Fruit fly (Drosophila melanogaster) whole organism, embryonic: Measurements from ENCODE around the gene Muted.

Experiments used
- Adf1 ChIP-seq: fragments of 200-800 bp; sonication (Bioruptor generic); IDR thresholded peaks from 2 replicates; pipeline ENCODE4 v1.3.6; 2022; ENCODE audit warnings: missing biosample characterization, missing genetic modification characterization
- Bdp1 ChIP-seq: fragments of 200-800 bp; sonication (Bioruptor generic); optimal IDR thresholded peaks from 3 replicates; lab custom pipeline; 2016; ENCODE audit warnings: missing biosample characterization, missing genetic modification characterization
- Bteb2 ChIP-seq: fragments of 200-800 bp; sonication (Bioruptor generic); optimal IDR thresholded peaks from 2 replicates; lab custom pipeline; 2016; ENCODE audit warnings: missing biosample characterization, missing genetic modification characterization
- CG12659 ChIP-seq: fragments of 200-800 bp; sonication (Bioruptor generic); optimal IDR thresholded peaks from 3 replicates; lab custom pipeline; 2017; ENCODE audit warnings: mild to moderate bottlenecking, missing biosample characterization, missing genetic modification reagents, missing genetic modification characterization
- CG13624 ChIP-seq: fragments of 200-800 bp; sonication (Bioruptor generic); optimal IDR thresholded peaks from 2 replicates; lab custom pipeline; 2016; ENCODE audit warnings: missing biosample characterization, missing genetic modification characterization
- CG13775 ChIP-seq: fragments of 200-800 bp; sonication (Bioruptor generic); optimal IDR thresholded peaks from 3 replicates; lab custom pipeline; 2017; ENCODE audit warnings: missing biosample characterization, mild to moderate bottlenecking, missing genetic modification characterization
- CG14710 ChIP-seq: fragments of 200-800 bp; sonication (Bioruptor generic); optimal IDR thresholded peaks from 3 replicates; lab custom pipeline; 2019; ENCODE audit warnings: missing biosample characterization, mild to moderate bottlenecking, missing genetic modification characterization, moderate library complexity
- CG16813 ChIP-seq: fragments of 200-800 bp; sonication (Bioruptor generic); IDR thresholded peaks from 3 replicates; pipeline ENCODE4 v1.3.6; 2022; ENCODE audit warnings: missing biosample characterization, missing genetic modification characterization; ENCODE audit not compliant: partially characterized antibody
- CG17361 ChIP-seq: fragments of 200-800 bp; sonication (Bioruptor generic); IDR thresholded peaks from 3 replicates; pipeline ENCODE4 v1.3.6; 2022; ENCODE audit warnings: missing biosample characterization, missing genetic modification characterization
- CG2199 ChIP-seq: fragments of 200-800 bp; sonication (Bioruptor generic); IDR thresholded peaks from 3 replicates; pipeline ENCODE4 v1.3.6; 2022; ENCODE audit warnings: missing biosample characterization, missing genetic modification characterization
- CG31388 ChIP-seq: fragments of 200-800 bp; sonication (Bioruptor generic); optimal IDR thresholded peaks from 2 replicates; lab custom pipeline; 2016; ENCODE audit warnings: missing biosample characterization, missing genetic modification characterization
- CG3281 ChIP-seq: fragments of 200-800 bp; sonication (Bioruptor generic); optimal IDR thresholded peaks from 3 replicates; lab custom pipeline; 2017; ENCODE audit warnings: missing biosample characterization, mild to moderate bottlenecking, missing genetic modification characterization
- CG4282 ChIP-seq: fragments of 200-800 bp; sonication (Bioruptor generic); optimal IDR thresholded peaks from 2 replicates; lab custom pipeline; 2016; ENCODE audit warnings: missing biosample characterization, missing genetic modification characterization
- CG6854 ChIP-seq: fragments of 200-800 bp; sonication (Bioruptor generic); optimal IDR thresholded peaks from 3 replicates; lab custom pipeline; 2017; ENCODE audit warnings: missing biosample characterization, mild to moderate bottlenecking, missing genetic modification characterization
- CG7556 ChIP-seq: fragments of 200-800 bp; sonication (Bioruptor generic); optimal IDR thresholded peaks from 2 replicates; lab custom pipeline; 2017; ENCODE audit warnings: missing biosample characterization, mild to moderate bottlenecking, missing genetic modification characterization
- CG7745 ChIP-seq: fragments of 200-800 bp; sonication (Bioruptor generic); optimal IDR thresholded peaks from 2 replicates; lab custom pipeline; 2018; ENCODE audit warnings: missing biosample characterization, mild to moderate bottlenecking, missing genetic modification characterization, moderate library complexity
- CG9727 ChIP-seq: fragments of 200-800 bp; sonication (Bioruptor generic); optimal IDR thresholded peaks from 3 replicates; lab custom pipeline; 2017; ENCODE audit warnings: missing biosample characterization, mild to moderate bottlenecking, missing genetic modification characterization
- Drgx ChIP-seq: fragments of 200-800 bp; sonication (Bioruptor generic); IDR thresholded peaks from 2 replicates; pipeline ENCODE4 v1.3.6; 2022; ENCODE audit warnings: missing biosample characterization, missing genetic modification characterization
- Elba2 ChIP-seq: fragments of 200-800 bp; sonication (Bioruptor generic); optimal IDR thresholded peaks from 3 replicates; lab custom pipeline; 2016; ENCODE audit warnings: missing biosample characterization, missing genetic modification characterization
- Fer3 ChIP-seq: fragments of 200-800 bp; sonication (Bioruptor generic); optimal IDR thresholded peaks from 2 replicates; lab custom pipeline; 2018; ENCODE audit warnings: missing biosample characterization, mild to moderate bottlenecking, missing genetic modification characterization, moderate library complexity
- GATAe ChIP-seq: fragments of 200-800 bp; sonication (Bioruptor generic); conservative IDR thresholded peaks from 2 replicates; pipeline ENCODE4 v1.3.6; 2022; ENCODE audit warnings: missing biosample characterization, missing genetic modification characterization
- Hey ChIP-seq: fragments of 200-800 bp; sonication (Bioruptor generic); optimal IDR thresholded peaks from 3 replicates; lab custom pipeline; 2018; ENCODE audit warnings: missing biosample characterization, mild to moderate bottlenecking, missing genetic modification characterization
- MBD-R2 ChIP-seq: fragments of 200-800 bp; sonication (Bioruptor generic); IDR thresholded peaks from 2 replicates; pipeline ENCODE4 v1.3.6; 2022; ENCODE audit warnings: missing biosample characterization, missing genetic modification characterization
- Myb ChIP-seq: fragments of 200-800 bp; sonication (Bioruptor generic); optimal IDR thresholded peaks from 2 replicates; lab custom pipeline; 2016; ENCODE audit warnings: missing biosample characterization, missing genetic modification characterization
- Nf-YA ChIP-seq: fragments of 200-800 bp; sonication (Bioruptor generic); IDR thresholded peaks from 2 replicates; pipeline ENCODE4 v1.3.6; 2022; ENCODE audit warnings: missing biosample characterization, missing genetic modification characterization
- Sox102F ChIP-seq: fragments of 200-800 bp; sonication (Bioruptor generic); optimal IDR thresholded peaks from 2 replicates; lab custom pipeline; 2018; ENCODE audit warnings: missing biosample characterization, mild to moderate bottlenecking, missing genetic modification characterization, moderate library complexity
- ab ChIP-seq: fragments of 200-800 bp; sonication (Bioruptor generic); optimal IDR thresholded peaks from 2 replicates; lab custom pipeline; 2016; ENCODE audit warnings: missing biosample characterization, missing genetic modification characterization
- bsh ChIP-seq, 2 experiments: fragments of 200-800 bp; sonication (Bioruptor generic); optimal IDR thresholded peaks; 2 replicates each; lab custom pipeline; 2017 to 2018; ENCODE audit warnings: mild to moderate bottlenecking in 2 of 2, missing biosample characterization in 2 of 2, missing genetic modification characterization in 2 of 2, moderate library complexity in 1 of 2
- cato ChIP-seq: fragments of 200-800 bp; sonication (Bioruptor generic); optimal IDR thresholded peaks from 2 replicates; lab custom pipeline; 2016; ENCODE audit warnings: missing biosample characterization, missing genetic modification characterization, borderline replicate concordance
- caup ChIP-seq: fragments of 200-800 bp; sonication (Bioruptor generic); optimal IDR thresholded peaks from 3 replicates; lab custom pipeline; 2017; ENCODE audit warnings: missing biosample characterization, mild to moderate bottlenecking, missing genetic modification characterization, moderate library complexity; ENCODE audit not compliant: severe bottlenecking
- cg ChIP-seq: fragments of 200-800 bp; sonication (Bioruptor generic); optimal IDR thresholded peaks from 3 replicates; lab custom pipeline; 2019; ENCODE audit warnings: missing biosample characterization, mild to moderate bottlenecking, missing genetic modification characterization, moderate library complexity
- dimm ChIP-seq: fragments of 200-800 bp; sonication (Bioruptor generic); IDR thresholded peaks from 2 replicates; pipeline ENCODE4 v1.3.6; 2022; ENCODE audit warnings: missing biosample characterization, missing genetic modification characterization
- ewg ChIP-seq: fragments of 200-800 bp; sonication (Bioruptor generic); optimal IDR thresholded peaks from 3 replicates; lab custom pipeline; 2017; ENCODE audit warnings: mild to moderate bottlenecking, missing biosample characterization, missing genetic modification reagents, missing genetic modification characterization
- ftz-f1 ChIP-seq: fragments of 200-800 bp; sonication (Bioruptor generic); optimal IDR thresholded peaks from 2 replicates; lab custom pipeline; 2016; ENCODE audit warnings: missing biosample characterization, missing genetic modification characterization
- gcm2 ChIP-seq: fragments of 200-800 bp; sonication (Bioruptor generic); optimal IDR thresholded peaks from 2 replicates; lab custom pipeline; 2016; ENCODE audit warnings: missing biosample characterization, missing genetic modification characterization
- her ChIP-seq: fragments of 200-800 bp; sonication (Bioruptor generic); optimal IDR thresholded peaks from 2 replicates; lab custom pipeline; 2016; ENCODE audit warnings: missing biosample characterization, missing genetic modification characterization
- lilli ChIP-seq: fragments of 200-800 bp; sonication (Bioruptor generic); optimal IDR thresholded peaks from 3 replicates; lab custom pipeline; 2016; ENCODE audit warnings: missing biosample characterization, missing genetic modification characterization
- lov ChIP-seq, 2 experiments: fragments of 200-800 bp in 1 of 2; fragments of >200 bp in 1 of 2; sonication (Bioruptor generic) in 1 of 2; IDR thresholded peaks in 1 of 2; optimal IDR thresholded peaks in 1 of 2; 2 replicates in 1 of 2; 3 replicates in 1 of 2; pipeline versions ENCODE4 v1.3.6 to Lab custom; 2017 to 2022; ENCODE audit warnings: missing biosample characterization in 1 of 2, missing genetic modification characterization in 1 of 2
- mirr ChIP-seq: fragments of 200-800 bp; sonication (Bioruptor generic); optimal IDR thresholded peaks from 3 replicates; lab custom pipeline; 2018; ENCODE audit warnings: missing biosample characterization, mild to moderate bottlenecking, missing genetic modification characterization
- pho ChIP-seq: fragments of 200-800 bp; sonication (Bioruptor generic); optimal IDR thresholded peaks from 2 replicates; lab custom pipeline; 2016; ENCODE audit warnings: missing biosample characterization, missing genetic modification characterization
- repo ChIP-seq: fragments of 200-800 bp; sonication (Bioruptor generic); optimal IDR thresholded peaks from 2 replicates; lab custom pipeline; 2016; ENCODE audit warnings: missing biosample characterization, missing genetic modification characterization
- scrt ChIP-seq: fragments of 200-800 bp; sonication (Bioruptor generic); optimal IDR thresholded peaks from 2 replicates; lab custom pipeline; 2018; ENCODE audit warnings: missing biosample characterization, mild to moderate bottlenecking, missing genetic modification characterization, moderate library complexity
- sisA ChIP-seq: fragments of 200-800 bp; sonication (Bioruptor generic); IDR thresholded peaks from 2 replicates; pipeline ENCODE4 v1.3.6; 2022; ENCODE audit warnings: missing biosample characterization, missing genetic modification characterization
- tll ChIP-seq, 2 experiments: fragments of 200-800 bp in 1 of 2; fragments of >200 bp in 1 of 2; sonication (Bioruptor generic) in 1 of 2; optimal IDR thresholded peaks; 2 replicates each; lab custom pipeline; 2017 to 2019; ENCODE audit warnings: missing biosample characterization in 2 of 2, missing genetic modification characterization in 2 of 2, mild to moderate bottlenecking in 1 of 2, moderate library complexity in 1 of 2
- wek ChIP-seq: fragments of 200-800 bp; sonication (Bioruptor generic); optimal IDR thresholded peaks from 3 replicates; lab custom pipeline; 2018; ENCODE audit warnings: missing biosample characterization, mild to moderate bottlenecking, missing genetic modification characterization, moderate library complexity
- wor ChIP-seq: fragments of 200-800 bp; sonication (Bioruptor generic); IDR thresholded peaks from 2 replicates; pipeline ENCODE4 v1.3.6; 2022; ENCODE audit warnings: missing biosample characterization, missing genetic modification characterization
- z ChIP-seq: fragments of 200-800 bp; sonication (Bioruptor generic); IDR thresholded peaks from 3 replicates; pipeline ENCODE4 v1.3.6; 2022; ENCODE audit warnings: missing biosample characterization, missing genetic modification characterization
- zfh1 ChIP-seq: fragments of 200-800 bp; sonication (Bioruptor generic); IDR thresholded peaks from 3 replicates; pipeline ENCODE4 v1.3.6; 2022; ENCODE audit warnings: missing biosample characterization, missing genetic modification characterization

The Muted gene

DNA sequence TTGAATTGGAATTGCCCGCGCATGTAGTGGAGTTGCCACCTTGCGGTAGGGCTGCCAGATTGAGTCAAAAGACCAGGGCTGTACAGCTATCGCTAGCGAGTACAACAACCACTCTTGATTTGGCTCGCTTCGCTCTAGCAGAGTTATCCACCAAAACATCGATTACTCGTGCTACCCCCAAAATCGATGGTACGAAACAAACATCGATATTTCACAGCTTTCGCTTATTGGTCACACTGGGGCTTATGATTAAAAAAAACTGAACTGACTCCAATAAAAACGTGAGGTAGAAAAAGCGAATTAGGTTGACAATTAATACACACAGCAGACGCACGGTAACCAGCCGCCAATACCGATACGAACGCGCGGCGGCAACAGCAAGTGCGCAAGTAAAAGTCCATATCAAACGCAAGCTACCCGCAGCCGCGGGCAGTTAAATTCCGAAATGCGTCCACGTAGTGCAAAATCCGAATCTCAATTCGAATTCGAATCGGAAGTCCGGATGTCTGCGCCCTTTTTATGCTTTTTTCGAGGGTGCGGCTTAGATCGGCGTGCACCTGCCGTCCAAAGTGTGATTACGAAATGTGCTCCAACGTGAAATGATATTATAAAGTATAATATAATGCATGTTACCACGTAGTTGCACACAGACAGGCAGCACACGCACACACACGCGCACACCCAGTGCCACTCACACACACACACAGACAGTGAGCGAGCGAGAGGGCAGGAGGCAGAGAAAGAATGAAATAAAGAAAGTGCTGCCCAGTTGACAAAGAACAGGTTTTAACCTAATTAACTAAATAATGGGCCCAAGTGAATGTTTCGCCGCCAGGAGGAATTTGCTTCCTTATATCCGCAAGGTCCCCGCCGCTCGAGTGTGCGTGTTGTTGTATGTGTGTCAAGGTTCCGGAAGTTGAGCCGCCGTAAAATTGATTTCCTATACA lies 5.7 kb upstream of the Muted start, which contains the start of gene Sar1 (continued):
- TF ChIP-seq CG14710 (tag; lab: Kevin White, UChicago) (peak; percentile 84), CG17361 (GFP tag; lab: Robert Waterston, UW) (peak; percentile 19; the same call in 1 of the 3 replicates), Bteb2 (GFP tag; lab: Kevin White, UChicago) (peak; percentile 23), dimm (GFP tag; lab: Robert Waterston, UW) (no peak), Hey (tag; lab: Kevin White, UChicago) (no peak), pho (GFP tag; lab: Kevin White, UChicago) (peak; percentile 72), wor (GFP tag; lab: Robert Waterston, UW) (no peak), lilli (GFP tag; lab: Kevin White, UChicago) (peak; percentile 42), Adf1 (GFP tag; lab: Robert Waterston, UW) (no peak; the same call in 1 of the 2 replicates), mirr (GFP tag; lab: Kevin White, UChicago) (no peak), Sox102F (GFP tag; lab: Kevin White, UChicago) (no peak), CG7745 (tag; lab: Kevin White, UChicago) (no peak), repo (GFP tag; lab: Kevin White, UChicago) (peak; percentile 14), tll (GFP tag; optimal IDR thresholded peaks at IDR 0.05; lab: Kevin White, UChicago) (peak in 1 of 2 experiments; percentile 53), CG9727 (GFP tag; lab: Kevin White, UChicago) (no peak), CG12659 (GFP tag; lab: Kevin White, UChicago) (peak; percentile 80), z (GFP tag; lab: Robert Waterston, UW) (no peak; the same call in 2 of the 3 replicates), gcm2 (no peak), wek (GFP tag; lab: Kevin White, UChicago) (no peak), Nf-YA (no peak), ab (GFP tag; lab: Kevin White, UChicago) (no peak), Bdp1 (no peak), CG16813 (peak; percentile 93), her (GFP tag; lab: Kevin White, UChicago) (no peak), MBD-R2 (peak; percentile 16; the same call in 1 of the 2 replicates), CG4282 (GFP tag; lab: Kevin White, UChicago) (peak; percentile 19), bsh (GFP tag; optimal IDR thresholded peaks at IDR 0.05; lab: Kevin White, UChicago) (no peak), Fer3 (tag; lab: Kevin White, UChicago) (no peak), CG31388 (GFP tag; lab: Kevin White, UChicago) (no peak), CG6854 (GFP tag; lab: Kevin White, UChicago) (peak; percentile 39), Elba2 (peak; percentile 76), CG7556 (GFP tag; lab: Kevin White, UChicago) (no peak), ftz-f1 (GFP tag; lab: Kevin White, UChicago) (peak; percentile 81), lov (optimal IDR thresholded peaks at IDR 0.05; lab: Kevin White, UChicago) (no peak), lov (GFP tag; IDR thresholded peaks at IDR 0.05; lab: Robert Waterston, UW) (no peak), sisA (GFP tag; lab: Robert Waterston, UW) (peak; percentile 53), Drgx (GFP tag; lab: Robert Waterston, UW) (no peak), GATAe (GFP tag; lab: Robert Waterston, UW) (no peak), CG13775 (GFP tag; lab: Kevin White, UChicago) (no peak), cato (GFP tag; lab: Kevin White, UChicago) (no peak), ewg (GFP tag; lab: Kevin White, UChicago) (peak; percentile 18), caup (GFP tag; lab: Kevin White, UChicago) (peak; percentile 22), CG13624 (GFP tag; lab: Kevin White, UChicago) (peak; percentile 47), zfh1 (peak; percentile 23; the same call in 1 of the 3 replicates), cg (peak; percentile 96), CG2199 (GFP tag; lab: Robert Waterston, UW) (no peak), Myb (peak; percentile 74), scrt (GFP tag; lab: Kevin White, UChicago) (no peak), CG3281 (GFP tag; lab: Kevin White, UChicago) (peak; percentile 12)
